Worm (Caenorhabditis elegans) whole organism, L2 larva: ENCODE results near the gene Y2H9A.6.

Experiments used
- ama-1 ChIP-seq: fragments of 150-350 bp; optimal IDR thresholded peaks from 2 replicates; lab custom pipeline; 2018; ENCODE audit warnings: inconsistent platforms
- lin-13 ChIP-seq: fragments of 150-350 bp; optimal IDR thresholded peaks from 2 replicates; lab custom pipeline; 2014; ENCODE audit warnings: missing biosample characterization, missing genetic modification reagents, missing genetic modification characterization
- lsy-2 ChIP-seq, 2 experiments: fragments of 150-350 bp in 1 of 2; sonication (generic microtip) in 1 of 2; optimal IDR thresholded peaks; 2 replicates each; lab custom pipeline; 2014 to 2017; ENCODE audit warnings: missing biosample characterization in 2 of 2, missing genetic modification characterization in 2 of 2
- nhr-25 ChIP-seq: fragments of 150-350 bp; sonication (generic microtip); optimal IDR thresholded peaks from 3 replicates; lab custom pipeline; 2014; ENCODE audit warnings: missing biosample characterization, missing genetic modification characterization
- nhr-6 ChIP-seq: fragments of 150-350 bp; optimal IDR thresholded peaks from 2 replicates; lab custom pipeline; 2014; ENCODE audit warnings: missing biosample characterization, missing genetic modification characterization
- snpc-4 ChIP-seq: fragments of 150-350 bp; optimal IDR thresholded peaks from 2 replicates; lab custom pipeline; 2014; ENCODE audit warnings: missing biosample characterization, missing genetic modification characterization

DNA sequence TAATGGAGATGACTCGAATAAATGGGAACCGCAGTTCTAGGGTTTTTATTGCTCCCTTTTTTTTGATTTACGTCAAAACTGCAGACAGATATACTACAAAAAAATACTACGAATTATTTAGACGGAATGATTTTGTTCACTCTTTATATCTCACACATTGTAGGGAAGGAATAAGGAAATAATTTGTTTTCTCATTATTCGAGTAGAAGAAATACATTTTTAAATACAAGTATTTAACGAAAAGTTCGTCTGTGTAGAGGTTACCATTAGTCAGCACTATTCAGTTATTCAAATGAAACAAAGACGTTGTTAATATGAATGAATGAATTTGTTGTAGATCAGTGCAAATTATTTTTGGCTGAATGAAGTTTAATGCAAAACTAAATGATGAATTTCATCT is 16.9 kb upstream of the Y2H9A.6 start, which contains the start of gene srd-18:
- TF ChIP-seq lin-13 (no peak), nhr-25 (tag; lab: Kevin White, UChicago) (no peak), lsy-2 (tag; optimal IDR thresholded peaks at IDR 0.05; lab: Kevin White, UChicago) (no peak), nhr-6 (tag; lab: Kevin White, UChicago) (no peak), snpc-4 (tag; lab: Kevin White, UChicago) (no peak), ama-1 (lab: Kevin White, UChicago) (no peak)
